Worm (Caenorhabditis elegans): ENCODE measurements around the gene T16G12.6.
"Not testable (repeated sequence)": the region's sequence is repeated elsewhere in the genome, so short reads cannot be mapped to it uniquely, and the experiment has no call there.

T16G12.6 gene

ce11 chrIII:10040013-10040412, 29.4 kb upstream of the T16G12.6 start, which contains the start of gene T16G12.7:
TSS of gene T16G12.7 (minus strand) at chrIII:10040113.
- TF ChIP-seq nhr-237 (tag; optimal IDR thresholded peaks at IDR 0.05) (no peak), drap-1 (GFP tag; optimal IDR thresholded peaks at IDR 0.05) (no peak), mls-2 (tag; optimal IDR thresholded peaks at IDR 0.05) (no peak), ceh-39 (tag; optimal IDR thresholded peaks at IDR 0.05) (no peak), mab-5 (tag; optimal IDR thresholded peaks at IDR 0.05) (no peak), nhr-2 (tag; optimal IDR thresholded peaks at IDR 0.05) (no peak), unc-120 (tag; optimal IDR thresholded peaks at IDR 0.05; ENCODE audit: poor library complexity, severe bottlenecking) (no peak), sem-2 (GFP tag; optimal IDR thresholded peaks at IDR 0.05) (no peak), unc-62 (GFP tag; optimal IDR thresholded peaks at IDR 0.05) (no peak), elt-1 (tag; optimal IDR thresholded peaks at IDR 0.05; ENCODE audit: borderline replicate concordance, insufficient read depth) (no peak), blmp-1 (tag; optimal IDR thresholded peaks at IDR 0.05) (no peak), cnd-1 (tag; optimal IDR thresholded peaks at IDR 0.05) (no peak), ces-1 (GFP tag; optimal IDR thresholded peaks at IDR 0.05) (no peak), lin-13 (tag; optimal IDR thresholded peaks at IDR 0.05) (no peak), M03D4.4 (tag; optimal IDR thresholded peaks at IDR 0.05) (no peak), tbx-8 (GFP tag; optimal IDR thresholded peaks at IDR 0.05) (no peak)

ce11 chrIII:10049682-10050081, 19.7 kb upstream of the T16G12.6 start, which contains the start of gene T16G12.1:
TSS of gene T16G12.1 (minus strand) at chrIII:10049857.
- TF ChIP-seq ceh-43 (GFP tag; optimal IDR thresholded peaks at IDR 0.05), result no peak
- TF ChIP-seq nhr-76 (tag; optimal IDR thresholded peaks at IDR 0.05), result no peak
- no peak for TF ChIP-seq elt-1 (tag; optimal IDR thresholded peaks at IDR 0.05; ENCODE audit: borderline replicate concordance, insufficient read depth)
- no peak for TF ChIP-seq flh-1 (GFP tag; optimal IDR thresholded peaks at IDR 0.05)
- TF ChIP-seq elt-3 (tag; optimal IDR thresholded peaks at IDR 0.05), result no peak
- TF ChIP-seq ces-1 (GFP tag; optimal IDR thresholded peaks at IDR 0.05), result no peak
- TF ChIP-seq lin-32 (GFP tag; optimal IDR thresholded peaks at IDR 0.05), result no peak
- TF ChIP-seq ztf-11 (tag; optimal IDR thresholded peaks at IDR 0.05), result no peak
- no peak for TF ChIP-seq nhr-237 (tag; optimal IDR thresholded peaks at IDR 0.05)

DNA sequence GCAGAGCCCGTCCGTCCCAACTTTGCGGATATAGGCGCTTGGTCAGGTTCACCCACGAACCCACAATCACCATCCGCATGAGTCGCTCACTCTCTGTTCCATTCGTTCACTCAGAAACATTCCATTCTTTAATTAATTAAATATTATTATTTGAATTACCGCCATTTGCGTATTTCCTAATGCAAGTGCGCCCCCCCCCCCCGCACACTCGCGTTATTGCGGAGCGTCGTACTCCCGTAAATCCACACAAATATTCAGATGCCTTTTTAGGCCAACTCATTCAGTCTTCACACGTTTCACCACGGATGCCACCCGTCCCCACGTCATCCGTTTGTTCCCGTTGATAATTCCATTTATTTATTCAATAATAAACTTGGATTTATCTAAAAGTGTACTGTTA, 19.1 kb upstream of the T16G12.6 start, which contains the start of gene T16G12.3:
Gene T16G12.3 (plus strand): TSS at position 301 of the 400 bp plus-strand sequence.
- not testable (repeated sequence) for TF ChIP-seq hlh-1 (tag; optimal IDR thresholded peaks at IDR 0.05); elt-1 (tag; optimal IDR thresholded peaks at IDR 0.05; ENCODE audit: borderline replicate concordance, insufficient read depth); flh-1 (GFP tag; optimal IDR thresholded peaks at IDR 0.05)

DNA sequence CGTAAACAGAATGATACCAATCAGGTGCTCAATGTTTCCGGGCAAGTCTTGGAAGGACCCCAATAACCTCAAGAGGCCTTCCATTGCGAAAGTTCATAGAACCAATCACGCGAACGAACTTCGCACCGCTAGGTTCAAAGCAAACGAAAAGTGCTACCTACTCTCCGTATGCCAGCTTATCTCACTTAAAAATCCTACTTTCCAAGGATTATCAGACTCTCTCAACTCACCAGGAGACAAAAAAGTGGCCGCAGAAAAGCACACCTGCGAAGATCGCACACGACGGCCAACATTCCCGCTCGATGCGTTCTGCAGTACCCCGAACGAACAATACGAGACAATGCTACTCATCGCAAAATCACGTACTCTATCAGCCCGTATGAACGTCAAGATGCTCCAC, 16.1 kb upstream of the T16G12.6 start, which contains the start of gene T16G12.12:
Gene T16G12.12 (plus strand): TSS at position 301 of the 400 bp plus-strand sequence.
- not testable (repeated sequence) for TF ChIP-seq unc-62 (GFP tag; optimal IDR thresholded peaks at IDR 0.05); elt-3 (tag; optimal IDR thresholded peaks at IDR 0.05); nhr-76 (tag; optimal IDR thresholded peaks at IDR 0.05)

ce11 chrIII:10056033-10056432, 13.3 kb upstream of the T16G12.6 start, which contains the start of gene T16G12.10:
TSS of gene T16G12.10 (minus strand) at chrIII:10056133.
- TF ChIP-seq drap-1 (GFP tag; optimal IDR thresholded peaks at IDR 0.05), result no peak
- TF ChIP-seq ceh-43 (GFP tag; optimal IDR thresholded peaks at IDR 0.05), result no peak
- no peak for TF ChIP-seq pha-4 (tag; optimal IDR thresholded peaks at IDR 0.05)
- no peak for TF ChIP-seq blmp-1 (tag; optimal IDR thresholded peaks at IDR 0.05)
- no peak for TF ChIP-seq sptf-1 (tag; optimal IDR thresholded peaks at IDR 0.05)
- no peak for TF ChIP-seq sem-2 (GFP tag; optimal IDR thresholded peaks at IDR 0.05)
- no peak for TF ChIP-seq unc-39 (tag; optimal IDR thresholded peaks at IDR 0.05)
- TF ChIP-seq elt-1 (tag; optimal IDR thresholded peaks at IDR 0.05; ENCODE audit: borderline replicate concordance, insufficient read depth), result no peak
- no peak for TF ChIP-seq M03D4.4 (tag; optimal IDR thresholded peaks at IDR 0.05)
- no peak for TF ChIP-seq ceh-39 (tag; optimal IDR thresholded peaks at IDR 0.05)
- no peak for TF ChIP-seq mls-2 (tag; optimal IDR thresholded peaks at IDR 0.05)
- no peak for TF ChIP-seq ces-1 (GFP tag; optimal IDR thresholded peaks at IDR 0.05)

ce11 chrIII:10057518-10057917, 11.9 kb upstream of the T16G12.6 start, which contains the start of gene T16G12.4:
TSS of gene T16G12.4 (plus strand) at chrIII:10057818.
- TF ChIP-seq tbx-8 (GFP tag; optimal IDR thresholded peaks at IDR 0.05) (no peak), zip-8 (tag; optimal IDR thresholded peaks at IDR 0.05) (no peak), blmp-1 (tag; optimal IDR thresholded peaks at IDR 0.05) (no peak), M03D4.4 (tag; optimal IDR thresholded peaks at IDR 0.05) (no peak), elt-1 (tag; optimal IDR thresholded peaks at IDR 0.05; ENCODE audit: borderline replicate concordance, insufficient read depth) (no peak), lsy-2 (tag; optimal IDR thresholded peaks at IDR 0.05) (no peak), ceh-83 (GFP tag; optimal IDR thresholded peaks at IDR 0.05) (no peak), nhr-28 (tag; optimal IDR thresholded peaks at IDR 0.05) (no peak), ztf-11 (tag; optimal IDR thresholded peaks at IDR 0.05) (no peak), unc-62 (GFP tag; optimal IDR thresholded peaks at IDR 0.05) (no peak), unc-39 (tag; optimal IDR thresholded peaks at IDR 0.05) (no peak), cnd-1 (tag; optimal IDR thresholded peaks at IDR 0.05) (no peak), snpc-4 (tag; optimal IDR thresholded peaks at IDR 0.05) (no peak), mab-5 (tag; optimal IDR thresholded peaks at IDR 0.05) (no peak)

All from whole organism, mixed stage, embryonic.